Fruit fly (Drosophila melanogaster): ENCODE data around the gene emc.
A peak's percentile ranks its signal among the peaks of the same experiment; 100 is the strongest.

Gene emc

DNA sequence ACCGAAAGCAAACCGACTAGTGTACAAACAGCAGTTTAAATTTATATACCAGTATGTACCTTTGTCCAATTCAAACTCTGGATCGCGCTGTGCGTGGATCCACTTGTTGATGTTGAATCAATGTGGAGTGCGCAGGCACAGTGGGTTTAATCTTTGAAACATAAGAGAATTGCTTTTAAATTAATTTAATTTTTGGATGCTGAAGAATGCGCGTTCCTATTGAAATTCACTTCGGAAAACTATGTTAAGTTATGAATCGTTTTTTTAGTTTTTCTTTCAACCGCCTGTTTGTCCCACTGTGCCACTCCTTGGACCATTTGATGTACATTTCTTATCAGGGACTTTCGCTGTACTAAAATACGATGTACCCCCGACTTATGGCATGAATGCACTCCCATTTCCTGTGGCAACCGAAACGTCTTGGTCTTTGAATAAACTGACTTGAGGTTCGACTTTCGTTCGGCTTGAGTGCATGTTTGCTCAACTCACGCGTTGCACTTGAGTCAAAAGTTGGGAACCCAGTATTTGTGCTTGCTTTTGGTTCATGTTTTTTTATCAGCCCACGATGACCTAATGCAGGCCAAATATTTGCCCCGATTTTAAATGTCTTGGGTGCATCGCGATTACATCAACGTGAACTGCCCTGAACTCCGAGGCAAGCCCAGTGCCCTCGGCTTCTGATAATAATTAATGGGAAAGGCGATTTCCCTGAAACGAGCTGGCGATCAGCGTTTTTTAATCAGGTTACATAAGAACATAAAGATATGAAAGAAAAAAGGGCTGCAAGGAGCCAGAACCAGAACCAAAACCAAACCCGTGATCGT, 24.5 kb upstream of the emc start (continued):
- TF ChIP-seq CG6175 (GFP tag; IDR thresholded peaks at IDR 0.05) (0 out of 3 replicates have a peak, but pooled peaks have one; percentile 35), Hr78 (GFP tag; optimal IDR thresholded peaks at IDR 0.05) (peak in 1 of 2 experiments; percentile 83), CG3838 (GFP tag; optimal IDR thresholded peaks at IDR 0.05) (peak; percentile 90), fu2 (GFP tag; optimal IDR thresholded peaks at IDR 0.05) (peak; percentile 50), CG8765 (GFP tag; IDR thresholded peaks at IDR 0.05) (peak; percentile 96), CG13775 (GFP tag; optimal IDR thresholded peaks at IDR 0.05) (peak; percentile 92), CTCF (GFP tag; optimal IDR thresholded peaks at IDR 0.05) (peak; percentile 59), ken (GFP tag; IDR thresholded peaks at IDR 0.05) (peak; percentile 95), Neu2 (GFP tag; optimal IDR thresholded peaks at IDR 0.05; ENCODE audit: borderline replicate concordance) (peak; percentile 90), pum (GFP tag; optimal IDR thresholded peaks at IDR 0.05) (peak; percentile 94), Jarid2 (GFP tag; optimal IDR thresholded peaks at IDR 0.05) (peak; percentile 76), pan (optimal IDR thresholded peaks at IDR 0.05) (no peak), pan (GFP tag; optimal IDR thresholded peaks at IDR 0.05 in 1 of 2, IDR thresholded peaks at IDR 0.05 in 1 of 2) (peak in 1 of 2 experiments; percentile 91), Pdp1 (GFP tag; optimal IDR thresholded peaks at IDR 0.05) (peak; percentile 84 to 94), CG1529 (GFP tag; optimal IDR thresholded peaks at IDR 0.05) (peak; percentile 97), Nf-YA (GFP tag; IDR thresholded peaks at IDR 0.05) (peak; percentile 89), bowl (GFP tag; IDR thresholded peaks at IDR 0.05) (peak; percentile 81), br (optimal IDR thresholded peaks at IDR 0.05) (no peak), gfzf (GFP tag; optimal IDR thresholded peaks at IDR 0.05) (no peak), hth (optimal IDR thresholded peaks at IDR 0.05) (no peak), crc (GFP tag; optimal IDR thresholded peaks at IDR 0.05) (peak; percentile 94), CG10267 (tag; optimal IDR thresholded peaks at IDR 0.05) (peak; percentile 92), Myb (GFP tag; optimal IDR thresholded peaks at IDR 0.05) (peak; percentile 69), NC2β (GFP tag; optimal IDR thresholded peaks at IDR 0.05) (peak; percentile 97), Bdp1 (GFP tag; optimal IDR thresholded peaks at IDR 0.05) (peak; percentile 91), HLH54F (GFP tag; optimal IDR thresholded peaks at IDR 0.05) (peak; percentile 68), Kr (GFP tag; optimal IDR thresholded peaks at IDR 0.05) (peak; percentile 97), CG7839 (tag; optimal IDR thresholded peaks at IDR 0.05) (peak; percentile 92), bbx (GFP tag; IDR thresholded peaks at IDR 0.05; ENCODE audit: partially characterized antibody) (no peak), CG8359 (GFP tag; optimal IDR thresholded peaks at IDR 0.05; ENCODE audit: borderline replicate concordance) (peak; percentile 91), trem (tag; optimal IDR thresholded peaks at IDR 0.05) (peak; percentile 94), so (GFP tag; IDR thresholded peaks at IDR 0.05) (peak; percentile 89), CG6683 (GFP tag; optimal IDR thresholded peaks at IDR 0.05) (peak; percentile 62), CG7963 (GFP tag; IDR thresholded peaks at IDR 0.05; ENCODE audit: partially characterized antibody) (no peak), Awh (GFP tag; IDR thresholded peaks at IDR 0.05) (peak; percentile 97), ro (GFP tag; IDR thresholded peaks at IDR 0.05) (peak; percentile 83; the same call in 1 of the 2 replicates), CG12219 (GFP tag; optimal IDR thresholded peaks at IDR 0.05) (peak; percentile 88), esg (GFP tag; conservative IDR thresholded peaks at IDR 0.05) (peak; percentile 87), gcm2 (GFP tag; optimal IDR thresholded peaks at IDR 0.05) (peak; percentile 89), CkIIα-i1 (GFP tag; IDR thresholded peaks at IDR 0.05) (peak; percentile 45; the same call in 1 of the 2 replicates), bab2 (GFP tag; optimal IDR thresholded peaks at IDR 0.05) (peak; percentile 95), CG9932 (GFP tag; IDR thresholded peaks at IDR 0.05) (peak; percentile 39; the same call in 1 of the 2 replicates), Scr (GFP tag; IDR thresholded peaks at IDR 0.05; ENCODE audit: partially characterized antibody) (no peak), Dip3 (GFP tag; optimal IDR thresholded peaks at IDR 0.05) (peak; percentile 26), CG13624 (GFP tag; optimal IDR thresholded peaks at IDR 0.05) (peak; percentile 84), Abd-B (GFP tag; optimal IDR thresholded peaks at IDR 0.05) (peak; percentile 82), jumu (GFP tag; optimal IDR thresholded peaks at IDR 0.05) (peak; percentile 94), CG6765 (GFP tag; optimal IDR thresholded peaks at IDR 0.05) (peak; percentile 36), zen2 (GFP tag; IDR thresholded peaks at IDR 0.05; ENCODE audit: partially characterized antibody) (no peak), mirr (GFP tag; optimal IDR thresholded peaks at IDR 0.05) (no peak)
